Worm (Caenorhabditis elegans) whole organism, L4 larva: ENCODE measurements around the gene C25E10.11.

Experiments
- D1046.2 ChIP-seq: fragments of 200-800 bp; sonication (Bioruptor generic); IDR thresholded peaks from 2 replicates; pipeline ENCODE4 v1.3.6; 2022; ENCODE audit warnings: missing genetic modification characterization, missing compliant biosample characterization
- F37D6.2 ChIP-seq: sonication (generic microtip); optimal IDR thresholded peaks from 2 replicates; lab custom pipeline; 2016; ENCODE audit warnings: mild to moderate bottlenecking, missing genetic modification characterization, missing compliant biosample characterization
- Y105C5A.15 ChIP-seq: fragments of 200-800 bp; sonication (Bioruptor generic); IDR thresholded peaks from 2 replicates; pipeline ENCODE4 v1.3.6; 2022; ENCODE audit warnings: missing genetic modification characterization, missing compliant biosample characterization
- Y5F2A.4 ChIP-seq: fragments of 200-800 bp; sonication (Bioruptor generic); optimal IDR thresholded peaks from 2 replicates; lab custom pipeline; 2018; ENCODE audit warnings: mild to moderate bottlenecking, missing genetic modification characterization, missing compliant biosample characterization
- Y75B8A.6 ChIP-seq: fragments of 200-800 bp; sonication (Bioruptor generic); IDR thresholded peaks from 2 replicates; pipeline ENCODE4 v1.3.6; 2022; ENCODE audit warnings: missing genetic modification reagents, missing genetic modification characterization, missing compliant biosample characterization
- ZK337.2 ChIP-seq: fragments of 200-800 bp; sonication (Bioruptor generic); IDR thresholded peaks from 2 replicates; pipeline ENCODE4 v1.3.6; 2022; ENCODE audit warnings: missing genetic modification reagents, missing genetic modification characterization, missing compliant biosample characterization
- aha-1 ChIP-seq: fragments of 150-350 bp; peaks from one replicate; lab custom pipeline; 2014; ENCODE audit warnings: missing biosample characterization, missing genetic modification characterization
- ama-1 ChIP-seq: fragments of 150-350 bp; optimal IDR thresholded peaks from 2 replicates; lab custom pipeline; 2014; ENCODE audit warnings: inconsistent platforms, mixed read lengths
- ceh-20 ChIP-seq: fragments of 200-800 bp; sonication (Bioruptor generic); IDR thresholded peaks from 2 replicates; pipeline ENCODE4 v1.3.6; 2022; ENCODE audit warnings: missing genetic modification reagents, missing genetic modification characterization, missing compliant biosample characterization
- ceh-44 ChIP-seq: fragments of 200-800 bp; sonication (Bioruptor generic); IDR thresholded peaks from 2 replicates; pipeline ENCODE4 v1.3.6; 2022; ENCODE audit warnings: missing genetic modification reagents, missing genetic modification characterization, missing compliant biosample characterization
- ceh-82 ChIP-seq: sonication (generic microtip); optimal IDR thresholded peaks from 2 replicates; lab custom pipeline; 2017; ENCODE audit warnings: missing biosample characterization, missing genetic modification characterization
- cey-2 ChIP-seq: sonication (generic microtip); optimal IDR thresholded peaks from 3 replicates; lab custom pipeline; 2017; ENCODE audit warnings: missing genetic modification characterization, mild to moderate bottlenecking, missing compliant biosample characterization, antibody characterized with exemption, borderline replicate concordance; ENCODE audit not compliant: insufficient read depth
- ctbp-1 ChIP-seq: fragments of 200-800 bp; sonication (Bioruptor generic); IDR thresholded peaks from 2 replicates; pipeline ENCODE4 v1.3.6; 2022; ENCODE audit warnings: missing genetic modification reagents, missing genetic modification characterization, missing compliant biosample characterization
- daf-12 ChIP-seq: fragments of 150-350 bp; optimal IDR thresholded peaks from 2 replicates; lab custom pipeline; 2014; ENCODE audit warnings: missing biosample characterization, missing genetic modification reagents, missing genetic modification characterization
- daf-19 ChIP-seq: fragments of 200-800 bp; sonication (Bioruptor generic); conservative IDR thresholded peaks from 2 replicates; pipeline ENCODE4 v1.3.6; 2022; ENCODE audit warnings: missing genetic modification characterization, missing compliant biosample characterization
- dmd-6 ChIP-seq: fragments of 200-800 bp; sonication (Bioruptor generic); IDR thresholded peaks from 2 replicates; pipeline ENCODE4 v1.3.6; 2022; ENCODE audit warnings: missing genetic modification reagents, missing genetic modification characterization, missing compliant biosample characterization
- dve-1 ChIP-seq: sonication (generic microtip); optimal IDR thresholded peaks from 2 replicates; lab custom pipeline; 2017; ENCODE audit warnings: antibody characterized with exemption, mild to moderate bottlenecking, missing genetic modification characterization, missing compliant biosample characterization; ENCODE audit not compliant: insufficient read depth
- fkh-10 ChIP-seq: fragments of 150-350 bp; optimal IDR thresholded peaks from 2 replicates; lab custom pipeline; 2014; ENCODE audit warnings: missing biosample characterization, missing genetic modification reagents, missing genetic modification characterization
- fos-1 ChIP-seq: fragments of 150-350 bp; optimal IDR thresholded peaks from 2 replicates; lab custom pipeline; 2014; ENCODE audit warnings: missing biosample characterization, missing genetic modification characterization
- gei-8 ChIP-seq: fragments of 200-800 bp; sonication (Bioruptor generic); optimal IDR thresholded peaks from 2 replicates; lab custom pipeline; 2018; ENCODE audit warnings: mild to moderate bottlenecking, missing genetic modification characterization, missing compliant biosample characterization
- hmg-1.1 ChIP-seq: fragments of 200-800 bp; sonication (Bioruptor generic); IDR thresholded peaks from 2 replicates; pipeline ENCODE4 v1.3.6; 2022; ENCODE audit warnings: missing genetic modification reagents, missing genetic modification characterization, missing compliant biosample characterization
- lin-1 ChIP-seq: fragments of 200-800 bp; sonication (Bioruptor generic); IDR thresholded peaks from 2 replicates; pipeline ENCODE4 v1.3.6; 2022; ENCODE audit warnings: missing genetic modification reagents, missing genetic modification characterization, missing compliant biosample characterization
- lin-15B ChIP-seq: fragments of 150-350 bp; sonication (generic microtip); optimal IDR thresholded peaks from 3 replicates; lab custom pipeline; 2014; ENCODE audit warnings: missing biosample characterization, missing genetic modification characterization
- lin-29 ChIP-seq: fragments of 200-800 bp; sonication (Bioruptor generic); IDR thresholded peaks from 2 replicates; pipeline ENCODE4 v1.3.6; 2022; ENCODE audit warnings: missing genetic modification reagents, missing genetic modification characterization, missing compliant biosample characterization
- lin-38 ChIP-seq: fragments of 200-800 bp; sonication (Bioruptor generic); IDR thresholded peaks from 2 replicates; pipeline ENCODE4 v1.3.6; 2022; ENCODE audit warnings: missing genetic modification reagents, missing genetic modification characterization, missing compliant biosample characterization
- lir-3 ChIP-seq: sonication (generic microtip); optimal IDR thresholded peaks from 2 replicates; lab custom pipeline; 2016; ENCODE audit warnings: mild to moderate bottlenecking, missing genetic modification characterization, missing compliant biosample characterization
- madf-9 ChIP-seq: fragments of 200-800 bp; sonication (Bioruptor generic); conservative IDR thresholded peaks from 2 replicates; pipeline ENCODE4 v1.3.6; 2022; ENCODE audit warnings: missing genetic modification reagents, missing genetic modification characterization, missing compliant biosample characterization
- mdt-29 ChIP-seq: fragments of 200-800 bp; sonication (Bioruptor generic); IDR thresholded peaks from 2 replicates; pipeline ENCODE4 v1.3.6; 2022; ENCODE audit warnings: missing genetic modification reagents, missing genetic modification characterization, missing compliant biosample characterization
- mep-1 ChIP-seq: fragments of 150-350 bp; sonication (generic microtip); optimal IDR thresholded peaks from 3 replicates; lab custom pipeline; 2014; ENCODE audit warnings: missing biosample characterization, missing genetic modification characterization
- mes-2 ChIP-seq: sonication (generic microtip); optimal IDR thresholded peaks from 2 replicates; lab custom pipeline; 2016; ENCODE audit warnings: missing genotype, mild to moderate bottlenecking, missing genetic modification characterization, missing compliant biosample characterization; ENCODE audit not compliant: poor library complexity, severe bottlenecking
- mxl-2 ChIP-seq: fragments of 200-800 bp; sonication (Bioruptor generic); conservative IDR thresholded peaks from 2 replicates; pipeline ENCODE4 v1.3.6; 2022; ENCODE audit warnings: missing genetic modification reagents, missing genetic modification characterization, missing compliant biosample characterization
- nhr-10 ChIP-seq: fragments of 150-350 bp; optimal IDR thresholded peaks from 2 replicates; lab custom pipeline; 2014; ENCODE audit warnings: missing biosample characterization, missing genetic modification characterization
- nhr-102 ChIP-seq: sonication (generic microtip); optimal IDR thresholded peaks from 2 replicates; lab custom pipeline; 2016; ENCODE audit warnings: mild to moderate bottlenecking, missing genetic modification characterization, moderate library complexity, missing compliant biosample characterization
- nhr-237 ChIP-seq: sonication (generic microtip); optimal IDR thresholded peaks from 2 replicates; lab custom pipeline; 2017; ENCODE audit warnings: missing biosample characterization, missing genetic modification characterization
- nhr-41 ChIP-seq: fragments of 200-800 bp; sonication (Bioruptor generic); IDR thresholded peaks from 2 replicates; pipeline ENCODE4 v1.3.6; 2022; ENCODE audit warnings: missing genetic modification reagents, missing genetic modification characterization, missing compliant biosample characterization
- nhr-6 ChIP-seq: fragments of 150-350 bp; optimal IDR thresholded peaks from 2 replicates; lab custom pipeline; 2014; ENCODE audit warnings: missing biosample characterization, missing genetic modification characterization
- nhr-76 ChIP-seq: fragments of 150-350 bp; optimal IDR thresholded peaks from 2 replicates; lab custom pipeline; 2014; ENCODE audit warnings: missing biosample characterization, missing genetic modification characterization
- nhr-77 ChIP-seq: fragments of 150-350 bp; optimal IDR thresholded peaks from 2 replicates; lab custom pipeline; 2014; ENCODE audit warnings: missing biosample characterization, missing genetic modification characterization
- php-3 ChIP-seq: fragments of 200-800 bp; sonication (Bioruptor generic); IDR thresholded peaks from 2 replicates; pipeline ENCODE4 v1.3.6; 2022; ENCODE audit warnings: missing genetic modification reagents, missing genetic modification characterization, missing compliant biosample characterization
- pqm-1 ChIP-seq: sonication (generic microtip); optimal IDR thresholded peaks from 2 replicates; lab custom pipeline; 2017; ENCODE audit warnings: missing biosample characterization, missing genetic modification characterization
- set-16 ChIP-seq: fragments of 200-800 bp; sonication (Bioruptor generic); IDR thresholded peaks from 2 replicates; pipeline ENCODE4 v1.3.6; 2022; ENCODE audit warnings: missing genetic modification reagents, missing genetic modification characterization, missing compliant biosample characterization
- skn-1 ChIP-seq: fragments of 150-350 bp; optimal IDR thresholded peaks from 2 replicates; lab custom pipeline; 2014; ENCODE audit warnings: missing biosample characterization, missing genetic modification characterization
- snpc-4 ChIP-seq: fragments of 150-350 bp; optimal IDR thresholded peaks from 2 replicates; lab custom pipeline; 2014; ENCODE audit warnings: missing biosample characterization, missing genetic modification characterization
- spr-1 ChIP-seq: sonication (generic microtip); optimal IDR thresholded peaks from 2 replicates; lab custom pipeline; 2016; ENCODE audit warnings: mild to moderate bottlenecking, missing genetic modification characterization, missing compliant biosample characterization
- tag-97 ChIP-seq: fragments of 200-800 bp; sonication (Bioruptor generic); IDR thresholded peaks from 2 replicates; pipeline ENCODE4 v1.3.6; 2022; ENCODE audit warnings: missing genetic modification characterization, missing compliant biosample characterization
- tra-1 ChIP-seq: fragments of 200-800 bp; sonication (Bioruptor generic); IDR thresholded peaks from 2 replicates; pipeline ENCODE4 v1.3.6; 2022; ENCODE audit warnings: missing genetic modification reagents, missing genetic modification characterization, missing compliant biosample characterization
- unc-130 ChIP-seq: sonication (generic microtip); optimal IDR thresholded peaks from 2 replicates; lab custom pipeline; 2016; ENCODE audit warnings: missing genetic modification reagents, missing genetic modification characterization, missing compliant biosample characterization
- unc-62 ChIP-seq, 3 experiments: fragments of 150-350 bp in 1 of 3; sonication (generic microtip); optimal IDR thresholded peaks in 2 of 3; peaks in 1 of 3; 1 replicate in 1 of 3; 2 replicates in 2 of 3; lab custom pipeline; 2014 to 2017; ENCODE audit warnings: missing biosample characterization in 3 of 3, missing genetic modification characterization in 3 of 3, missing genetic modification reagents in 3 of 3, missing genotype in 1 of 3
- zag-1 ChIP-seq: fragments of 150-350 bp; optimal IDR thresholded peaks from 2 replicates; lab custom pipeline; 2014; ENCODE audit warnings: missing biosample characterization, missing genetic modification characterization
- zfp-2 ChIP-seq: sonication (generic microtip); optimal IDR thresholded peaks from 2 replicates; lab custom pipeline; 2016; ENCODE audit warnings: mild to moderate bottlenecking, missing genetic modification characterization, missing compliant biosample characterization
- zfp-3 ChIP-seq: fragments of 200-800 bp; sonication (Bioruptor generic); conservative IDR thresholded peaks from 2 replicates; pipeline ENCODE4 v1.3.6; 2022; ENCODE audit warnings: missing genetic modification reagents, missing genetic modification characterization, missing compliant biosample characterization
- zip-11 ChIP-seq: fragments of 200-800 bp; sonication (Bioruptor generic); IDR thresholded peaks from 2 replicates; pipeline ENCODE4 v1.3.6; 2022; ENCODE audit warnings: missing genetic modification characterization, missing compliant biosample characterization
- ztf-7 ChIP-seq: fragments of 150-350 bp; optimal IDR thresholded peaks from 2 replicates; lab custom pipeline; 2014; ENCODE audit warnings: missing biosample characterization, missing genetic modification characterization

C25E10.11 gene

DNA sequence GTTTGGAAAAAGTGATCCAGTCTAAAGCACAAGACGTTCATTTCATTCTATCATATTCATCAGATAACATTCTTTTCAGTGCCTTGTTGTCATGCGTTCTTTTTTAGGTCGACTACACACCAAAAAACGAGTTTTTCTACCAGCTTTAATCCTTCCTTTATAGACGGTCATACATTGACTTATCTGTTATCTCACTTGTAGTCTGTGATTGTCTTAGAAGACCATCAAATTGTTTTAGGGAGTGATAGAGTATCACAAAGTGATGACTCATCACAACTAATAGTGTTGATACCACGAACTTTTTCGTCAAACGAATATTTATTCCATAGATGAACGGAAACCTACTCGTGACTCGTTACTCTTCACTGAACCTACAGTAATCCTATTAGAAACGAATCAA lies 27.3 kb upstream of the C25E10.11 start (continued):
- TF ChIP-seq nhr-41 (GFP tag; lab: Robert Waterston, UW) (no peak), unc-62 (GFP tag; optimal IDR thresholded peaks at IDR 0.05 in 1 of 2; lab: Kevin White, UChicago) (peak in 1 of 2 experiments; percentile 83), unc-62 (tag; optimal IDR thresholded peaks at IDR 0.05; lab: Kevin White, UChicago) (no peak), aha-1 (tag; lab: Kevin White, UChicago) (peak; percentile 26), nhr-6 (tag; lab: Kevin White, UChicago) (no peak), ctbp-1 (no peak), fkh-10 (GFP tag; lab: Kevin White, UChicago) (no peak), tra-1 (GFP tag; lab: Robert Waterston, UW) (no peak), zip-11 (GFP tag; lab: Robert Waterston, UW) (no peak), cey-2 (tag; lab: Kevin White, UChicago) (peak; percentile 17), gei-8 (GFP tag; lab: Kevin White, UChicago) (no peak), nhr-10 (no peak), fos-1 (tag; lab: Kevin White, UChicago) (no peak), dmd-6 (peak; percentile 13; the same call in 1 of the 2 replicates), spr-1 (tag; lab: Kevin White, UChicago) (no peak), daf-19 (GFP tag; lab: Robert Waterston, UW) (no peak), F37D6.2 (no peak), madf-9 (GFP tag; lab: Robert Waterston, UW) (no peak), ceh-20 (no peak), set-16 (GFP tag; lab: Robert Waterston, UW) (no peak), pqm-1 (tag; lab: Kevin White, UChicago) (no peak), unc-130 (no peak), hmg-1.1 (GFP tag; lab: Robert Waterston, UW) (0 out of 2 replicates have a peak, but pooled peaks have one; percentile 19), php-3 (GFP tag; lab: Robert Waterston, UW) (no peak), ZK337.2 (GFP tag; lab: Robert Waterston, UW) (no peak), ztf-7 (tag; lab: Kevin White, UChicago) (no peak), daf-12 (tag; lab: Kevin White, UChicago) (no peak), skn-1 (tag; lab: Kevin White, UChicago) (no peak), zag-1 (no peak), lir-3 (tag; lab: Kevin White, UChicago) (no peak), ceh-82 (no peak), Y75B8A.6 (GFP tag; lab: Robert Waterston, UW) (no peak), lin-38 (GFP tag; lab: Robert Waterston, UW) (no peak), nhr-102 (tag; lab: Kevin White, UChicago) (no peak), Y105C5A.15 (GFP tag; lab: Robert Waterston, UW) (no peak), mes-2 (tag; lab: Kevin White, UChicago) (peak; percentile 30), mep-1 (no peak), zfp-2 (tag; lab: Kevin White, UChicago) (no peak), lin-15B (tag; lab: Kevin White, UChicago) (no peak), lin-1 (GFP tag; lab: Robert Waterston, UW) (no peak), dve-1 (tag; lab: Kevin White, UChicago) (peak; percentile 31), nhr-237 (tag; lab: Kevin White, UChicago) (no peak), lin-29 (GFP tag; lab: Robert Waterston, UW) (no peak), mxl-2 (GFP tag; lab: Robert Waterston, UW) (no peak), snpc-4 (tag; lab: Kevin White, UChicago) (no peak), tag-97 (GFP tag; lab: Robert Waterston, UW) (no peak), Y5F2A.4 (no peak), mdt-29 (GFP tag; lab: Robert Waterston, UW) (no peak), nhr-77 (tag; lab: Kevin White, UChicago) (no peak), nhr-76 (tag; lab: Kevin White, UChicago) (no peak), ceh-44 (GFP tag; lab: Robert Waterston, UW) (no peak), D1046.2 (no peak), ama-1 (lab: Kevin White, UChicago) (no peak), zfp-3 (GFP tag; lab: Robert Waterston, UW) (no peak)
